Worm (Caenorhabditis elegans) whole organism, L4 larva: ENCODE results near the gene col-90.

Source experiments
- R02D3.7 ChIP-seq: fragments of 150-350 bp; sonication (generic microtip); optimal IDR thresholded peaks from 3 replicates; lab custom pipeline; 2014; ENCODE audit warnings: missing biosample characterization, missing genetic modification characterization
- T20F7.1 ChIP-seq: fragments of 200-800 bp; sonication (Bioruptor generic); optimal IDR thresholded peaks from 2 replicates; lab custom pipeline; 2018; ENCODE audit warnings: mild to moderate bottlenecking, missing genetic modification characterization, missing compliant biosample characterization
- Y48G9A.11 ChIP-seq: fragments of 200-800 bp; sonication (Bioruptor generic); IDR thresholded peaks from 2 replicates; pipeline ENCODE4 v1.3.6; 2022; ENCODE audit warnings: missing genetic modification reagents, missing genetic modification characterization, missing compliant biosample characterization
- Y75B8A.6 ChIP-seq: fragments of 200-800 bp; sonication (Bioruptor generic); IDR thresholded peaks from 2 replicates; pipeline ENCODE4 v1.3.6; 2022; ENCODE audit warnings: missing genetic modification reagents, missing genetic modification characterization, missing compliant biosample characterization
- aha-1 ChIP-seq: fragments of 150-350 bp; peaks from one replicate; lab custom pipeline; 2014; ENCODE audit warnings: missing biosample characterization, missing genetic modification characterization
- ceh-20 ChIP-seq: fragments of 200-800 bp; sonication (Bioruptor generic); IDR thresholded peaks from 2 replicates; pipeline ENCODE4 v1.3.6; 2022; ENCODE audit warnings: missing genetic modification reagents, missing genetic modification characterization, missing compliant biosample characterization
- cey-2 ChIP-seq: sonication (generic microtip); optimal IDR thresholded peaks from 3 replicates; lab custom pipeline; 2017; ENCODE audit warnings: missing genetic modification characterization, mild to moderate bottlenecking, missing compliant biosample characterization, antibody characterized with exemption, borderline replicate concordance; ENCODE audit not compliant: insufficient read depth
- daf-16 ChIP-seq, 3 experiments: sonication (generic microtip); optimal IDR thresholded peaks; 2 replicates each; lab custom pipeline; 2016 to 2017; ENCODE audit warnings: missing genetic modification characterization in 3 of 3, missing genetic modification reagents in 3 of 3, mild to moderate bottlenecking in 2 of 3, missing compliant biosample characterization in 2 of 3, missing biosample characterization in 1 of 3, moderate library complexity in 1 of 3
- dmd-9 ChIP-seq: fragments of 200-800 bp; sonication (Bioruptor generic); IDR thresholded peaks from 2 replicates; pipeline ENCODE4 v1.3.6; 2022; ENCODE audit warnings: missing genetic modification reagents, missing genetic modification characterization, missing compliant biosample characterization
- dpl-1 ChIP-seq: fragments of 150-350 bp; optimal IDR thresholded peaks from 2 replicates; lab custom pipeline; 2014; ENCODE audit warnings: missing biosample characterization, missing genetic modification reagents, missing genetic modification characterization
- dve-1 ChIP-seq: sonication (generic microtip); optimal IDR thresholded peaks from 2 replicates; lab custom pipeline; 2017; ENCODE audit warnings: antibody characterized with exemption, mild to moderate bottlenecking, missing genetic modification characterization, missing compliant biosample characterization; ENCODE audit not compliant: insufficient read depth
- fkh-10 ChIP-seq: fragments of 150-350 bp; optimal IDR thresholded peaks from 2 replicates; lab custom pipeline; 2014; ENCODE audit warnings: missing biosample characterization, missing genetic modification reagents, missing genetic modification characterization
- hif-1 ChIP-seq, 2 experiments: sonication (generic microtip); optimal IDR thresholded peaks; 2 replicates each; lab custom pipeline; 2016 to 2017; ENCODE audit warnings: missing compliant biosample characterization in 2 of 2, missing genetic modification characterization in 2 of 2, missing genetic modification reagents in 2 of 2, missing genotype in 2 of 2, mild to moderate bottlenecking in 1 of 2
- hlh-30 ChIP-seq: sonication (generic microtip); optimal IDR thresholded peaks from 2 replicates; lab custom pipeline; 2017; ENCODE audit warnings: antibody characterized with exemption, mild to moderate bottlenecking, missing genetic modification characterization, missing compliant biosample characterization; ENCODE audit not compliant: insufficient read depth
- hmg-1.1 ChIP-seq: fragments of 200-800 bp; sonication (Bioruptor generic); IDR thresholded peaks from 2 replicates; pipeline ENCODE4 v1.3.6; 2022; ENCODE audit warnings: missing genetic modification reagents, missing genetic modification characterization, missing compliant biosample characterization
- lim-7 ChIP-seq: fragments of 200-800 bp; sonication (Bioruptor generic); IDR thresholded peaks from 2 replicates; pipeline ENCODE4 v1.3.6; 2022; ENCODE audit warnings: missing genetic modification characterization, missing compliant biosample characterization
- lin-13 ChIP-seq: fragments of 150-350 bp; optimal IDR thresholded peaks from 2 replicates; lab custom pipeline; 2014; ENCODE audit warnings: missing biosample characterization, missing genetic modification reagents, missing genetic modification characterization
- lsy-2 ChIP-seq, 2 experiments: fragments of 150-350 bp in 1 of 2; sonication (generic microtip) in 1 of 2; optimal IDR thresholded peaks; 2 replicates each; lab custom pipeline; 2014 to 2017; ENCODE audit warnings: missing biosample characterization in 2 of 2, missing genetic modification characterization in 2 of 2
- madf-5 ChIP-seq, 2 experiments: fragments of 200-800 bp; sonication (Bioruptor generic); IDR thresholded peaks; 2 replicates each; pipeline ENCODE4 v1.3.6; 2022; ENCODE audit warnings: missing compliant biosample characterization in 2 of 2, missing genetic modification characterization in 2 of 2
- madf-9 ChIP-seq: fragments of 200-800 bp; sonication (Bioruptor generic); conservative IDR thresholded peaks from 2 replicates; pipeline ENCODE4 v1.3.6; 2022; ENCODE audit warnings: missing genetic modification reagents, missing genetic modification characterization, missing compliant biosample characterization
- mdt-29 ChIP-seq: fragments of 200-800 bp; sonication (Bioruptor generic); IDR thresholded peaks from 2 replicates; pipeline ENCODE4 v1.3.6; 2022; ENCODE audit warnings: missing genetic modification reagents, missing genetic modification characterization, missing compliant biosample characterization
- mes-2 ChIP-seq: sonication (generic microtip); optimal IDR thresholded peaks from 2 replicates; lab custom pipeline; 2016; ENCODE audit warnings: missing genotype, mild to moderate bottlenecking, missing genetic modification characterization, missing compliant biosample characterization; ENCODE audit not compliant: poor library complexity, severe bottlenecking
- mxl-2 ChIP-seq: fragments of 200-800 bp; sonication (Bioruptor generic); conservative IDR thresholded peaks from 2 replicates; pipeline ENCODE4 v1.3.6; 2022; ENCODE audit warnings: missing genetic modification reagents, missing genetic modification characterization, missing compliant biosample characterization
- nhr-10 ChIP-seq: fragments of 150-350 bp; optimal IDR thresholded peaks from 2 replicates; lab custom pipeline; 2014; ENCODE audit warnings: missing biosample characterization, missing genetic modification characterization
- nhr-11 ChIP-seq: fragments of 150-350 bp; optimal IDR thresholded peaks from 2 replicates; lab custom pipeline; 2014; ENCODE audit warnings: missing biosample characterization, missing genetic modification characterization
- nhr-25 ChIP-seq: sonication (generic microtip); optimal IDR thresholded peaks from 2 replicates; lab custom pipeline; 2017; ENCODE audit warnings: missing genetic modification characterization, mild to moderate bottlenecking, missing compliant biosample characterization, antibody characterized with exemption, moderate library complexity, borderline replicate concordance; ENCODE audit not compliant: insufficient read depth
- nhr-28 ChIP-seq: fragments of 150-350 bp; optimal IDR thresholded peaks from 2 replicates; lab custom pipeline; 2014; ENCODE audit warnings: missing biosample characterization, missing genetic modification characterization
- nhr-41 ChIP-seq: fragments of 200-800 bp; sonication (Bioruptor generic); IDR thresholded peaks from 2 replicates; pipeline ENCODE4 v1.3.6; 2022; ENCODE audit warnings: missing genetic modification reagents, missing genetic modification characterization, missing compliant biosample characterization
- nhr-42 ChIP-seq: fragments of 200-800 bp; sonication (Bioruptor generic); IDR thresholded peaks from 2 replicates; pipeline ENCODE4 v1.3.6; 2022; ENCODE audit warnings: missing genetic modification characterization, missing compliant biosample characterization
- nhr-48 ChIP-seq: sonication (generic microtip); optimal IDR thresholded peaks from 2 replicates; lab custom pipeline; 2016; ENCODE audit warnings: mild to moderate bottlenecking, missing genetic modification characterization, missing compliant biosample characterization
- nhr-6 ChIP-seq: fragments of 150-350 bp; optimal IDR thresholded peaks from 2 replicates; lab custom pipeline; 2014; ENCODE audit warnings: missing biosample characterization, missing genetic modification characterization
- php-3 ChIP-seq: fragments of 200-800 bp; sonication (Bioruptor generic); IDR thresholded peaks from 2 replicates; pipeline ENCODE4 v1.3.6; 2022; ENCODE audit warnings: missing genetic modification reagents, missing genetic modification characterization, missing compliant biosample characterization
- set-16 ChIP-seq: fragments of 200-800 bp; sonication (Bioruptor generic); IDR thresholded peaks from 2 replicates; pipeline ENCODE4 v1.3.6; 2022; ENCODE audit warnings: missing genetic modification reagents, missing genetic modification characterization, missing compliant biosample characterization
- snpc-1.2 ChIP-seq: fragments of 200-800 bp; sonication (Bioruptor generic); IDR thresholded peaks from 2 replicates; pipeline ENCODE4 v1.3.6; 2022; ENCODE audit warnings: missing genetic modification reagents, missing genetic modification characterization, missing compliant biosample characterization
- zip-2 ChIP-seq: fragments of 150-350 bp; optimal IDR thresholded peaks from 2 replicates; lab custom pipeline; 2014; ENCODE audit warnings: missing biosample characterization, missing genetic modification characterization

col-90 gene

DNA sequence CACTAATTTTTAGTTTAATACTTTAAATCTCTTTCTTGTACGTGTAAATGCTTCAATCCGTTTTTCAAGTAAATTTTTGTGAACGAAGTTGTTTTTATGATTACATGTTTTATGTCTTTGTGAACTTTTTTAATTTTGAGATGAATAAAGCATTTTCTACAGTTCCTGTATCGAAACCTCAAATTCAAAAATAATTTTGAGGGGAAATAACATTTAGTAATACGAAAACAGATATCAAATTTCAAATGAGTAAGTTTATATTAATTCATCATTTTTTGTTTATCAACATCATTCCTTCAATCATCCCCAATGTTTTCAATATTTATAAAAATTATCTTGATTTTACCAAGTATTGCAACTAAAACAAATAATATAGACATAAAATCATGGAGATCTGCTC lies 11.1 kb upstream of the col-90 start, which contains the start of gene C29E4.10:
C29E4.10 (plus strand) TSS at position 301 of the 400 bp plus-strand sequence.
- TF ChIP-seq dpl-1 (GFP tag; lab: Kevin White, UChicago) (no peak), ceh-20 (GFP tag; lab: Robert Waterston, UW) (no peak), cey-2 (no peak), lim-7 (GFP tag; lab: Robert Waterston, UW) (no peak), mxl-2 (GFP tag; lab: Robert Waterston, UW) (no peak), madf-5 (GFP tag; IDR thresholded peaks at IDR 0.05; lab: Robert Waterston, UW) (no peak), snpc-1.2 (no peak), zip-2 (no peak), Y48G9A.11 (GFP tag; lab: Robert Waterston, UW) (no peak), nhr-41 (no peak)

DNA sequence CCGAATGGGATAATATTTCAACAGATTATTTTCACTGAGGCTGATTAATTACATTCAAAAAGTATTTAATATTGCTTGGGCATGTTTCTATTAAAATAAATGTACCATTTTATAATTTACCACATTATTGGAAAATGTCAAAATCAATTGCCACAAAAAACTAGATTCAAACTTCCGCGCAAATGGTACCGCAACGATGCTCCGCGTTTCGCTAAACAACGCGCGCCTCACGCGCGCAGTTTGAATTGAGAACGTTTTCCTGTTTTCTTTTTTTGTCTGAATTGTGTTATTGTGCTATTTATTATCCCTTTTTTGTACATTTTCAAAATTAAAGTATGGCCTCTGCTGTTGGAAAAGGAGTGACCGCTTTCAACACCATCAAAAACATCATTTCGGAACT lies 7.8 kb upstream of the col-90 start, which contains the start of gene C29E4.12:
C29E4.12 (plus strand) TSS at position 333 of the 400 bp plus-strand sequence.
- TF ChIP-seq dpl-1 (GFP tag; lab: Kevin White, UChicago), result peak; percentile 96
- peak; percentile 77 for TF ChIP-seq mes-2 (tag; lab: Kevin White, UChicago)
- TF ChIP-seq dmd-9 (GFP tag; lab: Robert Waterston, UW), result no peak
- TF ChIP-seq nhr-25 (tag; lab: Kevin White, UChicago), result peak; percentile 55
- peak; percentile 11 for TF ChIP-seq nhr-11 (tag; lab: Kevin White, UChicago)
- TF ChIP-seq lin-13 (GFP tag; lab: Kevin White, UChicago), result no peak
- peak in 1 of 2 experiments; percentile 83 for TF ChIP-seq lsy-2 (tag; optimal IDR thresholded peaks at IDR 0.05; lab: Kevin White, UChicago)
- peak; percentile 62 for TF ChIP-seq aha-1 (tag; lab: Kevin White, UChicago)
- peak; percentile 79 for TF ChIP-seq hlh-30 (tag; lab: Kevin White, UChicago)
- TF ChIP-seq nhr-6 (tag; lab: Kevin White, UChicago), result peak; percentile 45
- peak; percentile 52 for TF ChIP-seq nhr-28 (tag; lab: Kevin White, UChicago)
- peak; percentile 99 for TF ChIP-seq T20F7.1
- TF ChIP-seq hif-1 (tag; optimal IDR thresholded peaks at IDR 0.05; lab: Kevin White, UChicago), result peak in 1 of 2 experiments; percentile 27
- no peak for TF ChIP-seq snpc-1.2
- TF ChIP-seq Y48G9A.11 (GFP tag; lab: Robert Waterston, UW), result peak; percentile 94
- TF ChIP-seq madf-9 (GFP tag; lab: Robert Waterston, UW), result no peak
- TF ChIP-seq Y75B8A.6 (GFP tag; lab: Robert Waterston, UW), result no peak
- peak; percentile 26 for TF ChIP-seq dve-1 (tag; lab: Kevin White, UChicago)
- no peak for TF ChIP-seq nhr-42 (GFP tag; lab: Robert Waterston, UW)
- peak; percentile 38 for TF ChIP-seq fkh-10 (GFP tag; lab: Kevin White, UChicago)
- TF ChIP-seq hmg-1.1 (GFP tag; lab: Robert Waterston, UW), result peak; percentile 65; the same call in 1 of the 2 replicates

DNA sequence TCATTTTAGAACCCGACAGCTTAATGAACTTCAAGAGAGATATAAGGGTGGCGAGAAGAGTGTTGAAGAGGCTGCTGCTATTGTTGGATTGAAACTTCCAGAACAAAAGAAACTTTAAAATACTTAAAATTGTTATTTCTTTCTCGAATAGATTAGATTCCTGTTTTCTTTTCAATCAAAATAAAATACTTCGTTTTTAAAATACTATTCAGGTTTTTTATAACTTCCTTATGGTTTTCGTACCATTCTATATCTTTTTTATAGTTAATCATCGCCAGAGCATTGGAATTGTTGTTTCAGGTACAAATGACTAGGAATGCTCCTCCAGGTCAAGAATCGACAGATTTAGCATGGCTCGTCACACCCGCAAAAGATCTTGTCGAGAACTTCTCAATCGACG lies 7.2 kb upstream of the col-90 start, which contains the start of gene kle-2:
kle-2 (plus strand) TSS at position 301 of the 400 bp plus-strand sequence.
- TF ChIP-seq daf-16 (GFP tag; optimal IDR thresholded peaks at IDR 0.05; lab: Kevin White, UChicago) (no peak), daf-16 (tag; optimal IDR thresholded peaks at IDR 0.05; lab: Kevin White, UChicago) (no peak), mdt-29 (no peak), set-16 (GFP tag; lab: Robert Waterston, UW) (no peak), dve-1 (tag; lab: Kevin White, UChicago) (no peak), R02D3.7 (tag; lab: Kevin White, UChicago) (no peak), cey-2 (no peak), fkh-10 (GFP tag; lab: Kevin White, UChicago) (no peak), php-3 (GFP tag; lab: Robert Waterston, UW) (no peak), nhr-10 (tag; lab: Kevin White, UChicago) (no peak), nhr-48 (tag; lab: Kevin White, UChicago) (no peak), nhr-41 (no peak)
